Worm (Caenorhabditis elegans) whole organism, L1 larva: ENCODE data around the gene K01F9.2.

Experiments
- C04F5.9 ChIP-seq: sonication (generic microtip); optimal IDR thresholded peaks from 2 replicates; lab custom pipeline; 2016; ENCODE audit warnings: missing genetic modification characterization, missing compliant biosample characterization
- C16A3.4 ChIP-seq: fragments of 150-350 bp; optimal IDR thresholded peaks from 2 replicates; lab custom pipeline; 2014; ENCODE audit warnings: missing biosample characterization, missing genetic modification characterization
- C34B4.2 ChIP-seq: sonication (generic microtip); optimal IDR thresholded peaks from 2 replicates; lab custom pipeline; 2017; ENCODE audit warnings: mild to moderate bottlenecking, missing genetic modification characterization, missing compliant biosample characterization
- F16B12.6 ChIP-seq: fragments of 150-350 bp; optimal IDR thresholded peaks from 2 replicates; lab custom pipeline; 2014; ENCODE audit warnings: missing biosample characterization, missing genetic modification characterization
- Y116A8C.19 ChIP-seq: sonication (generic microtip); optimal IDR thresholded peaks from 2 replicates; lab custom pipeline; 2016; ENCODE audit warnings: missing compliant biosample characterization, missing genetic modification characterization, borderline replicate concordance
- aha-1 ChIP-seq: fragments of 150-350 bp; optimal IDR thresholded peaks from 2 replicates; lab custom pipeline; 2014; ENCODE audit warnings: missing biosample characterization, missing genetic modification characterization
- alr-1 ChIP-seq: fragments of 200-800 bp; sonication (Bioruptor generic); optimal IDR thresholded peaks from 2 replicates; lab custom pipeline; 2018; ENCODE audit warnings: borderline replicate concordance, mild to moderate bottlenecking, missing genetic modification characterization, missing compliant biosample characterization
- blmp-1 ChIP-seq: fragments of 150-350 bp; optimal IDR thresholded peaks from 2 replicates; lab custom pipeline; 2014; ENCODE audit warnings: missing biosample characterization, missing genetic modification characterization
- ceh-63 ChIP-seq: fragments of 200-800 bp; sonication (Bioruptor generic); optimal IDR thresholded peaks from 2 replicates; lab custom pipeline; 2018; ENCODE audit warnings: mild to moderate bottlenecking, missing genetic modification characterization, missing compliant biosample characterization
- ceh-82 ChIP-seq, 3 experiments: fragments of 150-350 bp in 1 of 3; sonication (generic microtip) in 2 of 3; optimal IDR thresholded peaks; 2 replicates each; lab custom pipeline; 2014 to 2017; ENCODE audit warnings: missing biosample characterization in 3 of 3, missing genetic modification characterization in 3 of 3
- ceh-90 ChIP-seq: sonication (generic microtip); optimal IDR thresholded peaks from 2 replicates; lab custom pipeline; 2016; ENCODE audit warnings: missing genetic modification characterization, missing compliant biosample characterization
- dsc-1 ChIP-seq: sonication (generic microtip); optimal IDR thresholded peaks from 2 replicates; lab custom pipeline; 2016; ENCODE audit warnings: mild to moderate bottlenecking, missing genetic modification characterization, missing compliant biosample characterization
- efl-1 ChIP-seq, 4 experiments: fragments of 150-350 bp; optimal IDR thresholded peaks in 3 of 4; peaks in 1 of 4; 1 replicate in 1 of 4; 2 replicates in 3 of 4; lab custom pipeline; 2014; ENCODE audit warnings: missing biosample characterization in 2 of 4, missing genetic modification characterization in 2 of 4, missing genetic modification reagents in 2 of 4
- efl-3 ChIP-seq: fragments of 200-800 bp; sonication (Bioruptor generic); optimal IDR thresholded peaks from 2 replicates; lab custom pipeline; 2018; ENCODE audit warnings: mild to moderate bottlenecking, missing genetic modification characterization, missing compliant biosample characterization
- egl-13 ChIP-seq: sonication (generic microtip); optimal IDR thresholded peaks from 2 replicates; lab custom pipeline; 2016; ENCODE audit warnings: missing genotype, missing genetic modification reagents, missing genetic modification characterization, missing compliant biosample characterization
- egl-27 ChIP-seq, 2 experiments: fragments of 150-350 bp in 1 of 2; sonication (generic microtip); optimal IDR thresholded peaks; 3 replicates each; lab custom pipeline; 2017 to 2018; ENCODE audit warnings: missing biosample characterization in 2 of 2, missing genetic modification characterization in 2 of 2, missing genetic modification reagents in 2 of 2
- elt-2 ChIP-seq: sonication (generic microtip); optimal IDR thresholded peaks from 2 replicates; lab custom pipeline; 2016; ENCODE audit warnings: missing genetic modification characterization, mild to moderate bottlenecking, inconsistent platforms, missing compliant biosample characterization, missing genetic modification reagents
- fkh-10 ChIP-seq: sonication (generic microtip); optimal IDR thresholded peaks from 2 replicates; lab custom pipeline; 2017; ENCODE audit warnings: missing biosample characterization, missing genetic modification reagents, missing genetic modification characterization
- fkh-4 ChIP-seq: sonication (generic microtip); optimal IDR thresholded peaks from 2 replicates; lab custom pipeline; 2016; ENCODE audit warnings: missing compliant biosample characterization, missing genetic modification characterization, borderline replicate concordance
- fkh-8 ChIP-seq: sonication (generic microtip); optimal IDR thresholded peaks from 2 replicates; lab custom pipeline; 2016; ENCODE audit warnings: mild to moderate bottlenecking, missing genetic modification characterization, missing compliant biosample characterization
- hlh-17 ChIP-seq: fragments of 200-800 bp; sonication (Bioruptor generic); optimal IDR thresholded peaks from 2 replicates; lab custom pipeline; 2018; ENCODE audit warnings: missing genetic modification characterization, mild to moderate bottlenecking, missing compliant biosample characterization, moderate library complexity, borderline replicate concordance
- isw-1 ChIP-seq: fragments of 200-800 bp; sonication (Bioruptor generic); IDR thresholded peaks from 2 replicates; pipeline ENCODE4 v1.3.6; 2022; ENCODE audit warnings: missing genetic modification characterization, missing compliant biosample characterization
- jun-1 ChIP-seq: fragments of 150-350 bp; optimal IDR thresholded peaks from 2 replicates; lab custom pipeline; 2014; ENCODE audit warnings: missing biosample characterization, missing genetic modification reagents, missing genetic modification characterization
- lin-14 ChIP-seq: fragments of 200-800 bp; sonication (Bioruptor generic); optimal IDR thresholded peaks from 2 replicates; lab custom pipeline; 2018; ENCODE audit warnings: mild to moderate bottlenecking, missing genetic modification characterization, moderate library complexity, missing compliant biosample characterization
- lin-35 ChIP-seq, 2 experiments: fragments of 150-350 bp; optimal IDR thresholded peaks; 2 replicates each; lab custom pipeline; 2014; ENCODE audit warnings: missing biosample characterization in 2 of 2, missing genetic modification characterization in 2 of 2, missing genetic modification reagents in 2 of 2
- lin-39 ChIP-seq: fragments of 150-350 bp; optimal IDR thresholded peaks from 2 replicates; lab custom pipeline; 2014; ENCODE audit warnings: missing biosample characterization, missing genetic modification reagents, missing genetic modification characterization
- lsy-2 ChIP-seq, 2 experiments: fragments of 150-350 bp; optimal IDR thresholded peaks; 2 replicates each; lab custom pipeline; 2014; ENCODE audit warnings: missing biosample characterization in 2 of 2, missing genetic modification characterization in 2 of 2
- mab-9 ChIP-seq: fragments of 200-800 bp; sonication (Bioruptor generic); IDR thresholded peaks from 2 replicates; pipeline ENCODE4 v1.3.6; 2022; ENCODE audit warnings: missing genetic modification reagents, missing genetic modification characterization, missing compliant biosample characterization
- mef-2 ChIP-seq: fragments of 150-350 bp; optimal IDR thresholded peaks from 2 replicates; lab custom pipeline; 2014; ENCODE audit warnings: missing biosample characterization, missing genetic modification characterization
- nhr-12 ChIP-seq: sonication (generic microtip); optimal IDR thresholded peaks from 2 replicates; lab custom pipeline; 2017; ENCODE audit warnings: missing biosample characterization, missing genetic modification characterization
- nhr-20 ChIP-seq: sonication (generic microtip); optimal IDR thresholded peaks from 2 replicates; lab custom pipeline; 2016; ENCODE audit warnings: mild to moderate bottlenecking, missing genetic modification characterization, missing compliant biosample characterization
- nhr-237 ChIP-seq: fragments of 150-350 bp; optimal IDR thresholded peaks from 2 replicates; lab custom pipeline; 2014; ENCODE audit warnings: missing biosample characterization, missing genetic modification characterization
- nhr-47 ChIP-seq: sonication (generic microtip); optimal IDR thresholded peaks from 2 replicates; lab custom pipeline; 2016; ENCODE audit warnings: mild to moderate bottlenecking, missing genetic modification characterization, moderate library complexity, missing compliant biosample characterization
- nhr-71 ChIP-seq: sonication (generic microtip); optimal IDR thresholded peaks from 2 replicates; lab custom pipeline; 2016; ENCODE audit warnings: mild to moderate bottlenecking, missing genetic modification characterization, moderate library complexity, missing compliant biosample characterization
- nhr-84 ChIP-seq: sonication (generic microtip); optimal IDR thresholded peaks from 2 replicates; lab custom pipeline; 2017; ENCODE audit warnings: missing biosample characterization, missing genetic modification characterization
- nhr-85 ChIP-seq: sonication (generic microtip); peaks from one replicate; lab custom pipeline; 2016; ENCODE audit warnings: missing genetic modification characterization, inconsistent platforms, missing compliant biosample characterization
- pag-3 ChIP-seq: sonication (generic microtip); optimal IDR thresholded peaks from 2 replicates; lab custom pipeline; 2017; ENCODE audit warnings: missing genetic modification characterization, mild to moderate bottlenecking, missing compliant biosample characterization, antibody characterized with exemption, borderline replicate concordance; ENCODE audit not compliant: insufficient read depth
- pax-3 ChIP-seq: fragments of 200-800 bp; sonication (Bioruptor generic); optimal IDR thresholded peaks from 2 replicates; lab custom pipeline; 2018; ENCODE audit warnings: mild to moderate bottlenecking, missing genetic modification characterization, moderate library complexity, missing compliant biosample characterization
- rnt-1 ChIP-seq: sonication (generic microtip); optimal IDR thresholded peaks from 2 replicates; lab custom pipeline; 2016; ENCODE audit warnings: mild to moderate bottlenecking, missing genetic modification characterization, moderate library complexity, missing compliant biosample characterization
- skn-1 ChIP-seq: fragments of 150-350 bp; optimal IDR thresholded peaks from 2 replicates; lab custom pipeline; 2014; ENCODE audit warnings: missing biosample characterization, missing genetic modification characterization
- snpc-4 ChIP-seq: fragments of 150-350 bp; optimal IDR thresholded peaks from 2 replicates; lab custom pipeline; 2014; ENCODE audit warnings: missing biosample characterization, missing genetic modification characterization
- snu-23 ChIP-seq: sonication (generic microtip); optimal IDR thresholded peaks from 2 replicates; lab custom pipeline; 2016; ENCODE audit warnings: missing genetic modification characterization, missing compliant biosample characterization
- sup-37 ChIP-seq: fragments of 200-800 bp; sonication (Bioruptor generic); optimal IDR thresholded peaks from 2 replicates; lab custom pipeline; 2018; ENCODE audit warnings: mild to moderate bottlenecking, missing genetic modification characterization, missing compliant biosample characterization
- swsn-7 ChIP-seq: sonication (generic microtip); optimal IDR thresholded peaks from 2 replicates; lab custom pipeline; 2016; ENCODE audit warnings: missing genetic modification characterization, missing compliant biosample characterization
- tbx-2 ChIP-seq: sonication (generic microtip); optimal IDR thresholded peaks from 2 replicates; lab custom pipeline; 2016; ENCODE audit warnings: missing genetic modification characterization, missing compliant biosample characterization
- tlp-1 ChIP-seq: fragments of 150-350 bp; optimal IDR thresholded peaks from 2 replicates; lab custom pipeline; 2014; ENCODE audit warnings: missing biosample characterization, missing genetic modification characterization
- unc-130 ChIP-seq: fragments of 150-350 bp; optimal IDR thresholded peaks from 2 replicates; lab custom pipeline; 2017; ENCODE audit warnings: missing biosample characterization, missing genetic modification characterization, inconsistent platforms
- unc-30 ChIP-seq: sonication (generic microtip); optimal IDR thresholded peaks from 2 replicates; lab custom pipeline; 2017; ENCODE audit warnings: missing biosample characterization, missing genetic modification characterization
- ztf-11 ChIP-seq, 2 experiments: sonication (generic microtip); optimal IDR thresholded peaks; 2 replicates each; lab custom pipeline; 2016 to 2017; ENCODE audit warnings: missing genetic modification characterization in 2 of 2, missing biosample characterization in 1 of 2, missing compliant biosample characterization in 1 of 2

K01F9.2 gene

DNA sequence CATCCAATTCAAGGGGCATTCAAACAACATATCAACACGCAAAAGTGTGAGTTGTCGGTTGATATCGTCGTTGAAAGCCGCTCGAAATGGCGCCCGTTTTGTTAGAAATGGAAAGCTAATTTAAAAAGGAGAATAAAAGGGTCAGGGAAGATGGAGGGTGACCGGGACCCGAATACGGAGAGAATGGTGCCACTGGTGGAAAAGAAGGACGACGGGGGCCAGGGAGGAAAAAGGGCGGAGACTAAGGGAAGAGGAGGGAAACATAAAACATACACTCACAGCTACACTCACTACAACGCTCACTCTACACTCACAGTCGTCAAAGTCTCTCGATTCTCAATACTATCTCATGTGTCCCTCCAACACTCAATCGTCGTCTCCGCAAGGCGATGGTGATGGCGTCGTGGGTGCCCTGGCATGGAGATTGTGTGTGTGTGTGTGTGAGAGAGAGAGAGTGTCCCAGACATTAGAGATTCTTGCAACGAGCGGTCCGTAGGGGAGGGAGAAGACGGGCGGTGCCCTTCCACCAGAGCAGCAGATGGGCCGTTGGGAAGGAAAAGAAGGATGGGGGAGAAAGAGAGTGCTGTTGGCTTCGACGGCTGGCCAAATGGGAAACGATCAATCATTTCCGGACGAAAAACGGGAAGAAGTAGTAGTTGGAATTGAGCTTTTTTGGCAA, 2.8 kb downstream of the K01F9.2 start (continued):
- TF ChIP-seq snu-23 (GFP tag; lab: Kevin White, UChicago) (peak; percentile 94), mef-2 (tag; lab: Kevin White, UChicago) (peak; percentile 72), isw-1 (GFP tag; lab: Robert Waterston, UW) (peak; percentile 62), unc-30 (tag; lab: Kevin White, UChicago) (no peak), rnt-1 (peak; percentile 82), sup-37 (GFP tag; lab: Kevin White, UChicago) (no peak), efl-3 (GFP tag; lab: Kevin White, UChicago) (no peak)
- TF ChIP-seq, all 84 proteins: peak for 45

ce11 chrIII:8873045-8873457, 3.9 kb downstream of the K01F9.2 start:
- TF ChIP-seq aha-1 (tag; lab: Kevin White, UChicago) (no peak), nhr-71 (tag; lab: Kevin White, UChicago) (peak; percentile 19), egl-27 (tag; optimal IDR thresholded peaks at IDR 0.05; lab: Kevin White, UChicago) (no peak), lin-14 (GFP tag; lab: Kevin White, UChicago) (peak; percentile 75), C34B4.2 (tag; lab: Kevin White, UChicago) (no peak), fkh-8 (tag; lab: Kevin White, UChicago) (no peak), ceh-90 (no peak), fkh-4 (tag; lab: Kevin White, UChicago) (no peak), lin-35 (GFP tag; optimal IDR thresholded peaks at IDR 0.05; lab: Kevin White, UChicago) (peak in 1 of 2 experiments; percentile 8), snpc-4 (no peak), hlh-17 (GFP tag; lab: Kevin White, UChicago) (no peak), nhr-85 (tag; lab: Kevin White, UChicago) (peak; percentile 73), nhr-12 (tag; lab: Kevin White, UChicago) (no peak), lin-39 (tag; lab: Kevin White, UChicago) (no peak), unc-130 (tag; lab: Kevin White, UChicago) (no peak), elt-2 (tag; lab: Kevin White, UChicago) (no peak), tbx-2 (peak; percentile 32), F16B12.6 (tag; lab: Kevin White, UChicago) (no peak), snu-23 (GFP tag; lab: Kevin White, UChicago) (peak; percentile 8), nhr-20 (tag; lab: Kevin White, UChicago) (no peak), alr-1 (tag; lab: Kevin White, UChicago) (no peak), nhr-237 (tag; lab: Kevin White, UChicago) (no peak), pax-3 (no peak), mef-2 (tag; lab: Kevin White, UChicago) (no peak), lsy-2 (tag; optimal IDR thresholded peaks at IDR 0.05; lab: Kevin White, UChicago) (no peak), mab-9 (no peak), jun-1 (tag; lab: Kevin White, UChicago) (no peak), ceh-82 (tag; optimal IDR thresholded peaks at IDR 0.05; lab: Kevin White, UChicago) (peak in 1 of 3 experiments; percentile 64), C04F5.9 (tag; lab: Kevin White, UChicago) (no peak), skn-1 (tag; lab: Kevin White, UChicago) (no peak), C16A3.4 (tag; lab: Kevin White, UChicago) (no peak), pag-3 (tag; lab: Kevin White, UChicago) (no peak), tlp-1 (tag; lab: Kevin White, UChicago) (no peak), efl-1 (optimal IDR thresholded peaks at IDR 0.05; lab: Kevin White, UChicago) (no peak), efl-1 (GFP tag; optimal IDR thresholded peaks at IDR 0.05 in 1 of 2; lab: Kevin White, UChicago) (peak in 1 of 2 experiments; percentile 72), swsn-7 (tag; lab: Kevin White, UChicago) (peak; percentile 39), nhr-47 (peak; percentile 11), blmp-1 (tag; lab: Kevin White, UChicago) (no peak), egl-13 (no peak), fkh-10 (GFP tag; lab: Kevin White, UChicago) (peak; percentile 26), Y116A8C.19 (no peak), nhr-84 (tag; lab: Kevin White, UChicago) (no peak), dsc-1 (no peak), ztf-11 (tag; optimal IDR thresholded peaks at IDR 0.05; lab: Kevin White, UChicago) (no peak), ceh-63 (peak; percentile 28)
